Worm (Caenorhabditis elegans) whole organism, L2 larva: Measurements from ENCODE around the gene meg-2.
A peak's percentile ranks its signal among the peaks of the same experiment; 100 is the strongest.

ENCODE experiments used
- ama-1 ChIP-seq: fragments of 150-350 bp; optimal IDR thresholded peaks from 2 replicates; lab custom pipeline; 2018; ENCODE audit warnings: inconsistent platforms
- mab-5 ChIP-seq: fragments of 150-350 bp; optimal IDR thresholded peaks from 2 replicates; lab custom pipeline; 2014; ENCODE audit warnings: missing biosample characterization, missing genetic modification characterization
- mbf-1 ChIP-seq: sonication (generic microtip); optimal IDR thresholded peaks from 2 replicates; lab custom pipeline; 2017; ENCODE audit warnings: missing biosample characterization, missing genetic modification characterization
- nhr-12 ChIP-seq: fragments of 150-350 bp; optimal IDR thresholded peaks from 2 replicates; lab custom pipeline; 2014; ENCODE audit warnings: missing biosample characterization, missing genetic modification characterization
- ztf-11 ChIP-seq: sonication (generic microtip); optimal IDR thresholded peaks from 2 replicates; lab custom pipeline; 2017; ENCODE audit warnings: missing biosample characterization, missing genetic modification characterization

DNA sequence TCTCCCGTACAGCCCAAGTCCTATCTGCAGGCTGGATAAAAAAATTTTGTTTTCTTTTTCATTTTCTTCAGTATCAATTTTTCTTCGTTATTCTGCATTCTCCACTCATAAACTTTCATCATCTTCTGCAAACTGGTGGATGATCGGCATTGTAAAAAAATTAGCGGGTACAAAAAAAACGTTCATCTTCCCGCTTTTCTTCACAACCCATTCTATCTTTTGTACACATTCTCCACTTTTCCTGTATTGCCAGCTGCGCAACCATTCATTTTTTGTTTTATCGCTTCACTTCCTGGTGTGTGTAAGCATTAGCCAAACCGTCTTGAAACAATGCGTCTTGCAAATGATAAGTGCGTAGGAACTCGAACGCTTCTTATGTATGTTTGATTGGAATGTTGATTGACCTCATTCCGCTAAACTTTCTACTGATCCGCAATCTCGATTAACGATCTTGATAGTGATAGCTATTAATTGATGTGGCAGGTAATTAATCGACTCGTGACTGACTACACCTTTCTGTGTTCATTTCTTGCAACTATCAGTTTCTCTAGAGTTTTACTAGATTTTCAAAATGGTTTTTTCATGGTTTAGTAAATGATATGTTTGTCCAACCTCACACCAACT, 48.6 kb upstream of the meg-2 start:
- no peak for TF ChIP-seq nhr-12 (tag; lab: Kevin White, UChicago)
- TF ChIP-seq ztf-11 (tag; lab: Kevin White, UChicago), result no peak
- no peak for TF ChIP-seq mbf-1 (tag; lab: Kevin White, UChicago)
- TF ChIP-seq mab-5 (tag; lab: Kevin White, UChicago), result peak; percentile 13
- TF ChIP-seq ama-1 (lab: Kevin White, UChicago), result no peak
